Fruit fly (Drosophila melanogaster): ENCODE data around the gene IP3K2.

dm6 chrX:13277580-13278467, 25.6 kb upstream of the IP3K2 start:
- TF ChIP-seq Antp (GFP tag; optimal IDR thresholded peaks at IDR 0.05) (no peak), pb (GFP tag; optimal IDR thresholded peaks at IDR 0.05) (no peak), Bgb (GFP tag; IDR thresholded peaks at IDR 0.05; ENCODE audit: partially characterized antibody) (no peak), Tbp (GFP tag; optimal IDR thresholded peaks at IDR 0.05) (no peak), ham (GFP tag; IDR thresholded peaks at IDR 0.05) (no peak), dati (GFP tag; IDR thresholded peaks at IDR 0.05) (no peak), CG8944 (GFP tag; optimal IDR thresholded peaks at IDR 0.05) (no peak)

All from whole organism, embryonic.